Worm (Caenorhabditis elegans): ENCODE measurements around the gene ZC376.8.

Gene ZC376.8

DNA sequence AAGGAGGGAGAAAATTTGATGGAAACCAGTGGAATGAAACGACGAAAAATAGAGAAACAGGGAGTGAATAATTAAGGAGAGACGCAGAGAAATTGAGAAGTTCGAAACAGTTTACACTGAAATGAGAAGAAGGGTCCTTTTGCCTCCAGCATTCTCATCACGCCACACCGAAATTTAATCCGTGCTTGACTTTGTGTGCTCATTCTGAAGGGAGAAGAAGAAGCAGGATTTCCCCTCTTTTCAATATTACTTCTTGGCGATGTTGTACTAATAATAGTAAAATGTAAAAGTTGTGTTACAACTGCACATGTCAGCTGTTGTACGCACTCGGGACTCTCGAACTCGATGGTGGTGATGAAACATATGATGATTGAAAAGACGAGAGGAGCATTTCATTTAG, 26.4 kb upstream of the ZC376.8 start:
- TF ChIP-seq unc-3 (GFP tag; conservative IDR thresholded peaks at IDR 0.05) (no peak), unc-3 (tag; optimal IDR thresholded peaks at IDR 0.05) (no peak), elt-4 (tag; optimal IDR thresholded peaks at IDR 0.05) (no peak), nhr-11 (tag; optimal IDR thresholded peaks at IDR 0.05) (no peak), tbx-2 (tag; optimal IDR thresholded peaks at IDR 0.05) (no peak), fkh-10 (GFP tag; optimal IDR thresholded peaks at IDR 0.05) (no peak), che-1 (tag; optimal IDR thresholded peaks at IDR 0.05) (no peak), ceh-34 (tag; optimal IDR thresholded peaks at IDR 0.05) (peak; percentile 83), sox-2 (GFP tag; IDR thresholded peaks at IDR 0.05) (no peak), sox-4 (tag; optimal IDR thresholded peaks at IDR 0.05) (no peak), ceh-2 (tag; optimal IDR thresholded peaks at IDR 0.05) (no peak), pat-9 (tag; optimal IDR thresholded peaks at IDR 0.05) (peak; percentile 72), K02D7.2 (tag; optimal IDR thresholded peaks at IDR 0.05) (no peak), syd-9 (tag; optimal IDR thresholded peaks at IDR 0.05) (peak; percentile 30), ceh-24 (tag; optimal IDR thresholded peaks at IDR 0.05) (no peak), hlh-30 (tag; optimal IDR thresholded peaks at IDR 0.05; ENCODE audit: insufficient read depth) (no peak), ceh-31 (tag; optimal IDR thresholded peaks at IDR 0.05) (no peak), ceh-18 (tag; optimal IDR thresholded peaks at IDR 0.05) (peak; percentile 46), tbx-7 (tag; optimal IDR thresholded peaks at IDR 0.05) (no peak), gmeb-2 (tag; optimal IDR thresholded peaks at IDR 0.05) (no peak), ceh-48 (tag; optimal IDR thresholded peaks at IDR 0.05) (no peak), rnt-1 (tag; optimal IDR thresholded peaks at IDR 0.05) (peak; percentile 49), pha-4 (tag; optimal IDR thresholded peaks at IDR 0.05) (no peak), pha-2 (tag; optimal IDR thresholded peaks at IDR 0.05) (no peak), ceh-6 (GFP tag; optimal IDR thresholded peaks at IDR 0.05) (no peak), T23F11.4 (GFP tag; optimal IDR thresholded peaks at IDR 0.05) (no peak), C08G9.2 (tag; optimal IDR thresholded peaks at IDR 0.05) (no peak), hlh-8 (tag; optimal IDR thresholded peaks at IDR 0.05) (no peak), unc-55 (GFP tag; optimal IDR thresholded peaks at IDR 0.05) (peak; percentile 76)

DNA sequence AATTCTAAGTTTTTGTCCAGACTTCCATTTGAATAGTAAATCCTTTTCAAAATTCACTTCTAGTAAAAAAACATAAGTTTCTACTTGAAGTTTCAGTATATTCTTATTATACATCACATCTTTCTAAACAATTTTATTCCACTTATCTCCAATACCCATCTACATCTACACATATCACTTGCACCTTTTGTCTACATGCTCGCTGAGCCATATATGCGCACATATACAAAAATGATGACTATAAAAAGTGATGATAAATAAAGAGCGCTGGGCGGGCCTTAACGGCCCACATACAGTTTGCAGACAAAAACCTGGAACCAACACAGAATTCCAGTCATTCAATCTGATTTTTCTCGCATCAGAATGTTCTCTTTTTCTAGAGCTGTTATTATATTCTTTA, 23.6 kb upstream of the ZC376.8 start, which contains the start of gene AH10.2:
Gene AH10.2 (plus strand): TSS at position 301 of the 400 bp plus-strand sequence.
- no peak for TF ChIP-seq dmd-4 (tag; optimal IDR thresholded peaks at IDR 0.05; ENCODE audit: borderline replicate concordance)
- no peak for TF ChIP-seq ceh-22 (tag; optimal IDR thresholded peaks at IDR 0.05)
- no peak for TF ChIP-seq gmeb-2 (tag; optimal IDR thresholded peaks at IDR 0.05)
- TF ChIP-seq pat-9 (tag; optimal IDR thresholded peaks at IDR 0.05) = no peak
- no peak for TF ChIP-seq sox-2 (GFP tag; IDR thresholded peaks at IDR 0.05)
- TF ChIP-seq ceh-9 (tag; optimal IDR thresholded peaks at IDR 0.05) = no peak
- TF ChIP-seq rnt-1 (tag; optimal IDR thresholded peaks at IDR 0.05) = no peak
- no peak for TF ChIP-seq ceh-31 (tag; optimal IDR thresholded peaks at IDR 0.05)
- TF ChIP-seq C08G9.2 (tag; optimal IDR thresholded peaks at IDR 0.05) = no peak
- TF ChIP-seq fax-1 (tag; optimal IDR thresholded peaks at IDR 0.05) = no peak
- TF ChIP-seq zip-5 (tag; optimal IDR thresholded peaks at IDR 0.05) = no peak
- TF ChIP-seq pax-1 (tag; optimal IDR thresholded peaks at IDR 0.05) = no peak
- TF ChIP-seq C38D4.7 (GFP tag; optimal IDR thresholded peaks at IDR 0.05) = no peak
- TF ChIP-seq nfya-1 (tag; optimal IDR thresholded peaks at IDR 0.05) = no peak
- TF ChIP-seq unc-86 (tag; optimal IDR thresholded peaks at IDR 0.05) = no peak
- TF ChIP-seq pha-2 (tag; optimal IDR thresholded peaks at IDR 0.05) = no peak

DNA sequence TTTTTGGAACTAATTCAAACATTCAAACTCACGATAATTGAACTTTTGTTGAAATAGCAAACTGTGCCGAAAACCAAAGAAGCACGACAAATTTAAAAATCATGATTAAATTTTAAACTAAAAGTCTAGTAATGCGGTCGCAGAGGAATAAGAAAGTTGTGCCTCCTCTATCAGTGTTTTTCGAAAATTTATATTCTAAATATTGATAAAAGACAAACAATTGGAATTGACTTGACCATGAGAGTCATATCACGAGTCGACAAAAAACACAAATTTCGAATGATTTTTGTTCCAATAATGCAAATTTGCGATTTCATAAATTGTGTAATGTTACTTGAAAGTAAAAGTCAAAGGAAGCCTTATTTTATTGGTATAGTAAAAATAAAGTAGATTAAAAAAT, 19.3 kb upstream of the ZC376.8 start, which contains the start of gene cest-1.2:
Gene cest-1.2 (minus strand): TSS at position 165 of the 400 bp plus-strand sequence.
- TF ChIP-seq dve-1 (tag; optimal IDR thresholded peaks at IDR 0.05) (no peak), ahr-1 (tag; optimal IDR thresholded peaks at IDR 0.05) (no peak), fax-1 (tag; optimal IDR thresholded peaks at IDR 0.05) (no peak), pha-4 (tag; optimal IDR thresholded peaks at IDR 0.05) (no peak), ceh-48 (tag; optimal IDR thresholded peaks at IDR 0.05) (no peak), Y22D7AL.16 (tag; optimal IDR thresholded peaks at IDR 0.05) (no peak)
